Fruit fly (Drosophila melanogaster): ENCODE results near the gene promL.

dm6 chr3L:3127544-3127943 lies at the start of gene promL:
- no peak for TF ChIP-seq h (optimal IDR thresholded peaks at IDR 0.05)
- no peak for TF ChIP-seq Myc (optimal IDR thresholded peaks at IDR 0.05)
- TF ChIP-seq psq (optimal IDR thresholded peaks at IDR 0.05): no peak
- no peak for TF ChIP-seq ttk (optimal IDR thresholded peaks at IDR 0.05)
- no peak for TF ChIP-seq insv (optimal IDR thresholded peaks at IDR 0.05)
- no peak for TF ChIP-seq Sin3A (optimal IDR thresholded peaks at IDR 0.05)

All from Kc167 (cell line).